Worm (Caenorhabditis elegans) whole organism, L4 larva: ENCODE measurements around the gene ZK1098.9.

Experiments
- F26F4.8 ChIP-seq: fragments of 200-800 bp; sonication (Bioruptor generic); conservative IDR thresholded peaks from 2 replicates; pipeline ENCODE4 v1.3.6; 2022; ENCODE audit warnings: missing genetic modification characterization, missing compliant biosample characterization
- F44E2.7 ChIP-seq: fragments of 200-800 bp; sonication (Bioruptor generic); IDR thresholded peaks from 2 replicates; pipeline ENCODE4 v2.1.2; 2022; ENCODE audit warnings: missing genetic modification characterization, missing compliant biosample characterization
- F49E8.2 ChIP-seq: sonication (generic microtip); optimal IDR thresholded peaks from 2 replicates; lab custom pipeline; 2016; ENCODE audit warnings: missing compliant biosample characterization, mild to moderate bottlenecking, missing genetic modification characterization, borderline replicate concordance
- R02D3.7 ChIP-seq: fragments of 150-350 bp; sonication (generic microtip); optimal IDR thresholded peaks from 3 replicates; lab custom pipeline; 2014; ENCODE audit warnings: missing biosample characterization, missing genetic modification characterization
- T20F7.1 ChIP-seq: fragments of 200-800 bp; sonication (Bioruptor generic); optimal IDR thresholded peaks from 2 replicates; lab custom pipeline; 2018; ENCODE audit warnings: mild to moderate bottlenecking, missing genetic modification characterization, missing compliant biosample characterization
- T26A8.4 ChIP-seq: fragments of 200-800 bp; sonication (Bioruptor generic); IDR thresholded peaks from 2 replicates; pipeline ENCODE4 v1.3.6; 2022; ENCODE audit warnings: missing genetic modification characterization, missing compliant biosample characterization
- Y105C5A.15 ChIP-seq: fragments of 200-800 bp; sonication (Bioruptor generic); IDR thresholded peaks from 2 replicates; pipeline ENCODE4 v1.3.6; 2022; ENCODE audit warnings: missing genetic modification characterization, missing compliant biosample characterization
- Y48G9A.11 ChIP-seq: fragments of 200-800 bp; sonication (Bioruptor generic); IDR thresholded peaks from 2 replicates; pipeline ENCODE4 v1.3.6; 2022; ENCODE audit warnings: missing genetic modification reagents, missing genetic modification characterization, missing compliant biosample characterization
- Y5F2A.4 ChIP-seq: fragments of 200-800 bp; sonication (Bioruptor generic); optimal IDR thresholded peaks from 2 replicates; lab custom pipeline; 2018; ENCODE audit warnings: mild to moderate bottlenecking, missing genetic modification characterization, missing compliant biosample characterization
- ZK337.2 ChIP-seq: fragments of 200-800 bp; sonication (Bioruptor generic); IDR thresholded peaks from 2 replicates; pipeline ENCODE4 v1.3.6; 2022; ENCODE audit warnings: missing genetic modification reagents, missing genetic modification characterization, missing compliant biosample characterization
- arid-1 ChIP-seq: fragments of 200-800 bp; sonication (Bioruptor generic); conservative IDR thresholded peaks from 2 replicates; pipeline ENCODE4 v1.3.6; 2022; ENCODE audit warnings: missing genetic modification reagents, missing genetic modification characterization, missing compliant biosample characterization
- ces-1 ChIP-seq: fragments of 150-350 bp; sonication (generic microtip); optimal IDR thresholded peaks from 4 replicates; lab custom pipeline; 2014; ENCODE audit warnings: missing biosample characterization, missing genetic modification reagents, missing genetic modification characterization
- cey-2 ChIP-seq: sonication (generic microtip); optimal IDR thresholded peaks from 3 replicates; lab custom pipeline; 2017; ENCODE audit warnings: missing genetic modification characterization, mild to moderate bottlenecking, missing compliant biosample characterization, antibody characterized with exemption, borderline replicate concordance; ENCODE audit not compliant: insufficient read depth
- daf-16 ChIP-seq, 3 experiments: sonication (generic microtip); optimal IDR thresholded peaks; 2 replicates each; lab custom pipeline; 2016 to 2017; ENCODE audit warnings: missing genetic modification characterization in 3 of 3, missing genetic modification reagents in 3 of 3, mild to moderate bottlenecking in 2 of 3, missing compliant biosample characterization in 2 of 3, missing biosample characterization in 1 of 3, moderate library complexity in 1 of 3
- dmd-6 ChIP-seq: fragments of 200-800 bp; sonication (Bioruptor generic); IDR thresholded peaks from 2 replicates; pipeline ENCODE4 v1.3.6; 2022; ENCODE audit warnings: missing genetic modification reagents, missing genetic modification characterization, missing compliant biosample characterization
- dmd-8 ChIP-seq: fragments of 200-800 bp; sonication (Bioruptor generic); IDR thresholded peaks from 2 replicates; pipeline ENCODE4 v1.3.6; 2022; ENCODE audit warnings: missing genetic modification characterization, missing compliant biosample characterization
- dpl-1 ChIP-seq: fragments of 150-350 bp; optimal IDR thresholded peaks from 2 replicates; lab custom pipeline; 2014; ENCODE audit warnings: missing biosample characterization, missing genetic modification reagents, missing genetic modification characterization
- egl-27 ChIP-seq: sonication (generic microtip); optimal IDR thresholded peaks from 3 replicates; lab custom pipeline; 2017; ENCODE audit warnings: missing biosample characterization, missing genetic modification reagents, missing genetic modification characterization
- egl-43 ChIP-seq: fragments of 200-800 bp; sonication (Bioruptor generic); IDR thresholded peaks from 2 replicates; pipeline ENCODE4 v1.3.6; 2022; ENCODE audit warnings: missing genetic modification reagents, missing genetic modification characterization, missing compliant biosample characterization
- fkh-10 ChIP-seq: fragments of 150-350 bp; optimal IDR thresholded peaks from 2 replicates; lab custom pipeline; 2014; ENCODE audit warnings: missing biosample characterization, missing genetic modification reagents, missing genetic modification characterization
- hif-1 ChIP-seq, 2 experiments: sonication (generic microtip); optimal IDR thresholded peaks; 2 replicates each; lab custom pipeline; 2016 to 2017; ENCODE audit warnings: missing compliant biosample characterization in 2 of 2, missing genetic modification characterization in 2 of 2, missing genetic modification reagents in 2 of 2, missing genotype in 2 of 2, mild to moderate bottlenecking in 1 of 2
- hlh-11 ChIP-seq: fragments of 200-800 bp; sonication (Bioruptor generic); optimal IDR thresholded peaks from 2 replicates; lab custom pipeline; 2018; ENCODE audit warnings: mild to moderate bottlenecking, missing genetic modification characterization, missing compliant biosample characterization
- lim-7 ChIP-seq: fragments of 200-800 bp; sonication (Bioruptor generic); IDR thresholded peaks from 2 replicates; pipeline ENCODE4 v1.3.6; 2022; ENCODE audit warnings: missing genetic modification characterization, missing compliant biosample characterization
- lin-29 ChIP-seq: fragments of 200-800 bp; sonication (Bioruptor generic); IDR thresholded peaks from 2 replicates; pipeline ENCODE4 v1.3.6; 2022; ENCODE audit warnings: missing genetic modification reagents, missing genetic modification characterization, missing compliant biosample characterization
- lin-39 ChIP-seq: fragments of 150-350 bp; optimal IDR thresholded peaks from 2 replicates; lab custom pipeline; 2014; ENCODE audit warnings: missing biosample characterization, missing genetic modification reagents, missing genetic modification characterization
- lir-3 ChIP-seq: sonication (generic microtip); optimal IDR thresholded peaks from 2 replicates; lab custom pipeline; 2016; ENCODE audit warnings: mild to moderate bottlenecking, missing genetic modification characterization, missing compliant biosample characterization
- mdl-1 ChIP-seq, 2 experiments: fragments of 150-350 bp in 1 of 2; sonication (generic microtip) in 1 of 2; optimal IDR thresholded peaks; 2 replicates each; lab custom pipeline; 2014 to 2017; ENCODE audit warnings: missing biosample characterization in 2 of 2, missing genetic modification characterization in 2 of 2
- mdt-29 ChIP-seq: fragments of 200-800 bp; sonication (Bioruptor generic); IDR thresholded peaks from 2 replicates; pipeline ENCODE4 v1.3.6; 2022; ENCODE audit warnings: missing genetic modification reagents, missing genetic modification characterization, missing compliant biosample characterization
- mes-2 ChIP-seq: sonication (generic microtip); optimal IDR thresholded peaks from 2 replicates; lab custom pipeline; 2016; ENCODE audit warnings: missing genotype, mild to moderate bottlenecking, missing genetic modification characterization, missing compliant biosample characterization; ENCODE audit not compliant: poor library complexity, severe bottlenecking
- nhr-10 ChIP-seq: fragments of 150-350 bp; optimal IDR thresholded peaks from 2 replicates; lab custom pipeline; 2014; ENCODE audit warnings: missing biosample characterization, missing genetic modification characterization
- nhr-25 ChIP-seq: sonication (generic microtip); optimal IDR thresholded peaks from 2 replicates; lab custom pipeline; 2017; ENCODE audit warnings: missing genetic modification characterization, mild to moderate bottlenecking, missing compliant biosample characterization, antibody characterized with exemption, moderate library complexity, borderline replicate concordance; ENCODE audit not compliant: insufficient read depth
- nhr-28 ChIP-seq: fragments of 150-350 bp; optimal IDR thresholded peaks from 2 replicates; lab custom pipeline; 2014; ENCODE audit warnings: missing biosample characterization, missing genetic modification characterization
- nhr-6 ChIP-seq: fragments of 150-350 bp; optimal IDR thresholded peaks from 2 replicates; lab custom pipeline; 2014; ENCODE audit warnings: missing biosample characterization, missing genetic modification characterization
- nhr-77 ChIP-seq: fragments of 150-350 bp; optimal IDR thresholded peaks from 2 replicates; lab custom pipeline; 2014; ENCODE audit warnings: missing biosample characterization, missing genetic modification characterization
- pha-4 ChIP-seq, 2 experiments: fragments of 150-350 bp in 1 of 2; fragments of 200-800 bp in 1 of 2; sonication (Bioruptor generic) in 1 of 2; IDR thresholded peaks in 1 of 2; optimal IDR thresholded peaks in 1 of 2; 2 replicates each; pipeline versions ENCODE4 v1.3.6 to Lab custom; 2014 to 2022; ENCODE audit warnings: missing genetic modification characterization in 2 of 2, missing genetic modification reagents in 2 of 2, missing biosample characterization in 1 of 2, missing compliant biosample characterization in 1 of 2
- php-3 ChIP-seq: fragments of 200-800 bp; sonication (Bioruptor generic); IDR thresholded peaks from 2 replicates; pipeline ENCODE4 v1.3.6; 2022; ENCODE audit warnings: missing genetic modification reagents, missing genetic modification characterization, missing compliant biosample characterization
- pqm-1 ChIP-seq: sonication (generic microtip); optimal IDR thresholded peaks from 2 replicates; lab custom pipeline; 2017; ENCODE audit warnings: missing biosample characterization, missing genetic modification characterization
- saeg-2 ChIP-seq: fragments of 200-800 bp; sonication (Bioruptor generic); IDR thresholded peaks from 2 replicates; pipeline ENCODE4 v1.3.6; 2022; ENCODE audit warnings: missing genetic modification reagents, missing genetic modification characterization, missing compliant biosample characterization
- sdz-12 ChIP-seq: fragments of 200-800 bp; sonication (Bioruptor generic); optimal IDR thresholded peaks from 2 replicates; lab custom pipeline; 2018; ENCODE audit warnings: mild to moderate bottlenecking, missing genetic modification characterization, missing compliant biosample characterization
- set-16 ChIP-seq: fragments of 200-800 bp; sonication (Bioruptor generic); IDR thresholded peaks from 2 replicates; pipeline ENCODE4 v1.3.6; 2022; ENCODE audit warnings: missing genetic modification reagents, missing genetic modification characterization, missing compliant biosample characterization
- snpc-1.2 ChIP-seq: fragments of 200-800 bp; sonication (Bioruptor generic); IDR thresholded peaks from 2 replicates; pipeline ENCODE4 v1.3.6; 2022; ENCODE audit warnings: missing genetic modification reagents, missing genetic modification characterization, missing compliant biosample characterization
- spr-3 ChIP-seq: fragments of 200-800 bp; sonication (Bioruptor generic); optimal IDR thresholded peaks from 2 replicates; lab custom pipeline; 2018; ENCODE audit warnings: mild to moderate bottlenecking, missing genetic modification characterization, missing compliant biosample characterization
- tag-97 ChIP-seq: fragments of 200-800 bp; sonication (Bioruptor generic); IDR thresholded peaks from 2 replicates; pipeline ENCODE4 v1.3.6; 2022; ENCODE audit warnings: missing genetic modification characterization, missing compliant biosample characterization
- unc-130 ChIP-seq: sonication (generic microtip); optimal IDR thresholded peaks from 2 replicates; lab custom pipeline; 2016; ENCODE audit warnings: missing genetic modification reagents, missing genetic modification characterization, missing compliant biosample characterization
- unc-39 ChIP-seq: sonication (generic microtip); optimal IDR thresholded peaks from 2 replicates; lab custom pipeline; 2017; ENCODE audit warnings: missing biosample characterization, missing genetic modification characterization
- unc-62 ChIP-seq, 3 experiments: fragments of 150-350 bp in 1 of 3; sonication (generic microtip); optimal IDR thresholded peaks in 2 of 3; peaks in 1 of 3; 1 replicate in 1 of 3; 2 replicates in 2 of 3; lab custom pipeline; 2014 to 2017; ENCODE audit warnings: missing biosample characterization in 3 of 3, missing genetic modification characterization in 3 of 3, missing genetic modification reagents in 3 of 3, missing genotype in 1 of 3
- vab-7 ChIP-seq: fragments of 200-800 bp; sonication (Bioruptor generic); IDR thresholded peaks from 2 replicates; pipeline ENCODE4 v1.3.6; 2022; ENCODE audit warnings: missing genetic modification reagents, missing genetic modification characterization, missing compliant biosample characterization
- zag-1 ChIP-seq: fragments of 150-350 bp; optimal IDR thresholded peaks from 2 replicates; lab custom pipeline; 2014; ENCODE audit warnings: missing biosample characterization, missing genetic modification characterization
- zip-11 ChIP-seq: fragments of 200-800 bp; sonication (Bioruptor generic); IDR thresholded peaks from 2 replicates; pipeline ENCODE4 v1.3.6; 2022; ENCODE audit warnings: missing genetic modification characterization, missing compliant biosample characterization
- ztf-11 ChIP-seq: fragments of 150-350 bp; optimal IDR thresholded peaks from 2 replicates; lab custom pipeline; 2014; ENCODE audit warnings: missing biosample characterization, missing genetic modification characterization

ZK1098.9 gene

ce11 chrIII:9582240-9582639, 38.0 kb downstream of the ZK1098.9 start, which contains the start of gene C48B4.3:
C48B4.3 (minus strand) TSS chrIII:9582388.
- TF ChIP-seq lin-39 (tag; lab: Kevin White, UChicago) (no peak), mes-2 (tag; lab: Kevin White, UChicago) (no peak), ztf-11 (tag; lab: Kevin White, UChicago) (no peak), nhr-28 (peak; percentile 29), unc-130 (no peak), tag-97 (GFP tag; lab: Robert Waterston, UW) (no peak), nhr-77 (tag; lab: Kevin White, UChicago) (peak; percentile 21), arid-1 (no peak), snpc-1.2 (GFP tag; lab: Robert Waterston, UW) (no peak), mdl-1 (tag; optimal IDR thresholded peaks at IDR 0.05; lab: Kevin White, UChicago) (no peak), unc-62 (GFP tag; optimal IDR thresholded peaks at IDR 0.05 in 1 of 2; lab: Kevin White, UChicago) (no peak), unc-62 (tag; optimal IDR thresholded peaks at IDR 0.05; lab: Kevin White, UChicago) (no peak), egl-27 (tag; lab: Kevin White, UChicago) (no peak), dmd-8 (GFP tag; lab: Robert Waterston, UW) (no peak), unc-39 (tag; lab: Kevin White, UChicago) (no peak), fkh-10 (GFP tag; lab: Kevin White, UChicago) (no peak), zip-11 (no peak), pqm-1 (tag; lab: Kevin White, UChicago) (peak; percentile 4), cey-2 (tag; lab: Kevin White, UChicago) (no peak), sdz-12 (no peak), pha-4 (GFP tag; IDR thresholded peaks at IDR 0.05; lab: Robert Waterston, UW) (no peak), pha-4 (tag; optimal IDR thresholded peaks at IDR 0.05; lab: Kevin White, UChicago) (no peak), vab-7 (GFP tag; lab: Robert Waterston, UW) (no peak), nhr-6 (tag; lab: Kevin White, UChicago) (no peak), T26A8.4 (GFP tag; lab: Robert Waterston, UW) (no peak), mdt-29 (GFP tag; lab: Robert Waterston, UW) (no peak), spr-3 (no peak), set-16 (GFP tag; lab: Robert Waterston, UW) (no peak), hlh-11 (tag; lab: Kevin White, UChicago) (peak; percentile 14), F44E2.7 (GFP tag; lab: Robert Waterston, UW) (no peak), lin-29 (GFP tag; lab: Robert Waterston, UW) (no peak), daf-16 (GFP tag; optimal IDR thresholded peaks at IDR 0.05; lab: Kevin White, UChicago) (no peak), daf-16 (tag; optimal IDR thresholded peaks at IDR 0.05; lab: Kevin White, UChicago) (peak; percentile 99), dmd-6 (GFP tag; lab: Robert Waterston, UW) (no peak), F26F4.8 (GFP tag; lab: Robert Waterston, UW) (no peak), F49E8.2 (tag; lab: Kevin White, UChicago) (no peak), dpl-1 (GFP tag; lab: Kevin White, UChicago) (no peak), R02D3.7 (tag; lab: Kevin White, UChicago) (no peak), nhr-10 (tag; lab: Kevin White, UChicago) (no peak), lim-7 (GFP tag; lab: Robert Waterston, UW) (no peak), saeg-2 (GFP tag; lab: Robert Waterston, UW) (no peak), nhr-25 (tag; lab: Kevin White, UChicago) (no peak), Y105C5A.15 (no peak), Y5F2A.4 (GFP tag; lab: Kevin White, UChicago) (no peak), zag-1 (tag; lab: Kevin White, UChicago) (no peak), ces-1 (GFP tag; lab: Kevin White, UChicago) (no peak), Y48G9A.11 (GFP tag; lab: Robert Waterston, UW) (no peak), ZK337.2 (GFP tag; lab: Robert Waterston, UW) (no peak), lir-3 (tag; lab: Kevin White, UChicago) (no peak), egl-43 (GFP tag; lab: Robert Waterston, UW) (no peak), T20F7.1 (no peak), hif-1 (tag; optimal IDR thresholded peaks at IDR 0.05; lab: Kevin White, UChicago) (no peak), php-3 (GFP tag; lab: Robert Waterston, UW) (peak; percentile 74)
